Fruit fly (Drosophila melanogaster): Measurements from ENCODE around the gene eEF1delta.

eEF1delta gene

dm6 chr2L:10255725-10256158 lies 23.4 kb downstream of the eEF1delta start, which contains the start of gene CG5676:
Gene CG5676 (minus strand): TSS chr2L:10255891.
- TF ChIP-seq CG8478 (optimal IDR thresholded peaks at IDR 0.05): no peak
- TF ChIP-seq CTCF (optimal IDR thresholded peaks at IDR 0.05): no peak

- TF ChIP-seq CG8478 (optimal IDR thresholded peaks at IDR 0.05): no peak
- no peak for TF ChIP-seq CTCF (optimal IDR thresholded peaks at IDR 0.05)
Observed at dm6 chr2L:10259960-10260749, 27.8 kb downstream of the eEF1delta start.

DNA sequence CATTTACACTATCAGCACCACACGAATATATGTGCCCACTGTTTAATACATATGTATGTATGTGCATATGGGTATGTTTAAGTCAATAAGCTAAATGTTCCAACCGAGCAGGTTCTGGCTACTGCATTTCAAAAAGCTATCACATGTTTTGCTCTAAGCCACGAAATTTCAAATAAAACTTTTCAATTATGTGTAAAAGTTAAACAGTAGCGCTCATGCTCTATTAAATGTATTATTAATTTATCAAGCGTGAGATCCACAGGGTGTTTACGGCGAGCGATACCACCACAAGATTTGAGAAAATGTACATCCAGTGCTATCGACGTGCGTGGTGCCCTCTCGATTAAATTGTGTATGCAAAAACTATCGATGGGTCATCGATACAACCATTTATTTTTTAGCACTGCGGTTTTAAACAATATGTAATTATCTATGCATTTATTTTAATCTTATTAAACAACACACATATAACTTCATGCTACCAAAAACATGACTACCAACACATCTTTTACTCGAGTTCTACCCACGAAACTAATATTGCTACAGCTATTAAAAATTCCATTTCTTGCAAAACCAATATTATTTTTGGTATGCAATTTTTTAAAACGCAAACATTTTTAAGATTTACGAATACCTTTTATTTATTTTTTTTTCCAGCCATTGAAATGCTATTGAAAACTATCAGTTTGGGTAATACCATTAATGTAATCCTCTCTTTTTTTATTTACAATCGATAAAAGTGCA lies 28.6 kb downstream of the eEF1delta start, which contains the start of gene Pten:
Gene Pten (minus strand): TSS at position 300 of the 744 bp plus-strand sequence.
- TF ChIP-seq CG8478 (optimal IDR thresholded peaks at IDR 0.05) (no peak), CTCF (optimal IDR thresholded peaks at IDR 0.05) (peak in 1 of 2 experiments; percentile 3)

DNA sequence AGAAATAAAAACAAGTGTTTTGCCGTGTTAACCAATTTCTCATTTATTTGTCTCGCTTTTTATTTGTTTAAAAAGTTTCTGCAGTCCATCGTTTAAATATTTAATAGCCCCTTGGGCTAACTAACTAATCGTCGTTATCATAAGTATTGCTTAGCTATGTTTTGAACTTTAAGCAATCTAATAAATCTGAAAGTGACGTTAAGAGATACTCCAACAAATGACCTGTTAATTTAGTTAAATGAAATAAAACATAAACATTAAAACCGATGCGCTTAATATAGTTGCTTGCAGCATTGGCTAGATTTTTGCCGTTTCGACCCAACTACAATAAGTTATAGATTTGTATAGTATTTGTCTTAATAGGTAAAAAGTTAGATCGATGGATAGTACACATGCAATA lies 29.5 kb downstream of the eEF1delta start:
- TF ChIP-seq CTCF (optimal IDR thresholded peaks at IDR 0.05) (no peak), CG8478 (optimal IDR thresholded peaks at IDR 0.05) (no peak)

dm6 chr2L:10263343-10263744 lies 31.0 kb downstream of the eEF1delta start, which contains the start of gene Rsf1:
Gene Rsf1 (minus strand): TSS chr2L:10263554.
- no peak for TF ChIP-seq CG8478 (optimal IDR thresholded peaks at IDR 0.05)
- peak in 1 of 2 experiments; percentile 13 for TF ChIP-seq CTCF (optimal IDR thresholded peaks at IDR 0.05)

DNA sequence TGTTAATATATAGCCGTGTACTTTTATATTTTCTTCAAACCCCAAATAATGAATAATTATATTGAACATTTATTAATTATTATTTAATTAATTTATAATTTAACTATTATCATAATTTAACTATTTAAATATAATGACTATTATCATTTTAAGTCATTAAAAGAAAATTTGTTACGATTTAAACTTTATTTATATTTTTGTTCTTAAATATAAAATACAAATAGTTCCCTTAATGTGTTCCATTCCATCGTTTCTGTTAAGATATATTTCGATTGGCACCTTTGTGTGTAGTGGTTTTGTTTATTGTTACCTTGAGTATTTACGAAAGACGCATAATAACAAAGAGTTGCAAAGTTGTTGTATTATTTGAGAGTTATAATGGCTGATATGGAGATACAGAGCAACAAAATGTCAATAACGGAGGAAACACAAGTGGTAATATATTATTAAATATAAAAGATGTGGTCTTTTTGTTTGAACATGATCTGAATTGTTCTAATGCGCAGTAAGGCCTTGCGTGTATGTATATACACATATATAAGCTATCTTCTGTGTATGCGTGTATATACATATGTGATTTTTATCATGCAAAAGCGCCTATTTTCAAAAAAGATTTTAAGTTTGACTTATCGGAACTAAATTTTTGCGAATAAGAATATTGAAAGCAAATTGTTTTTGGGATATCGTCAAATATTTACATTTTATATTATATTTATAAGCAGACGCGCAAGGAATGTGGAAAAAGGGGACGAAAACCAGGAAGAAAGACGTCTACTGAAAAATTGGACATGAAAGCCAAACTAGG lies 31.7 kb downstream of the eEF1delta start, which contains the start of gene REPTOR-BP:
Gene REPTOR-BP (plus strand): TSS at position 296 of the 805 bp plus-strand sequence.
- TF ChIP-seq CG8478 (optimal IDR thresholded peaks at IDR 0.05) (no peak), CTCF (optimal IDR thresholded peaks at IDR 0.05) (no peak)

- TF ChIP-seq CG8478 (optimal IDR thresholded peaks at IDR 0.05) (no peak), CTCF (optimal IDR thresholded peaks at IDR 0.05) (no peak)
Observed at dm6 chr2L:10265129-10265528, 32.8 kb downstream of the eEF1delta start, which contains the start of gene Mob3. Gene Mob3 (plus strand): TSS chr2L:10265336.

DNA sequence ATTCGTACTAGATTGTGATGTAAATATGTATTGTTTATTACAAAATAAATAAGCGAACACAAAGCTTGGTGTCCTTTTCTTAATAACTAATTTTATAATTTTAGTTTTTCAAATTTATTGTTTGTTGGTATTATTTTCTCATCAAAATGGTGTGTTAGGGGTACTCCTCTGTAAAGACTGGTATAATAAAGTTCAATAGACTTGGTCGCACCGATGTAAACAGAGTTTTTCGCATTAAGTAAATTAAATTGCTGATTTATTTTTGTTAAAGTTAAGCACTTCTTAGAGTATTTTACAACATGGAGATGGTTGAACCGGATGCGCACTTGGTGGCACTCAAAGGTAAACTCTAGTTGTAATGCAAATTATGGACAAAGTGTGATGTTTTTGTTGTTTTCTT lies 34.2 kb downstream of the eEF1delta start, which contains the start of gene CG4953:
Gene CG4953 (plus strand): TSS at position 193 of the 400 bp plus-strand sequence.
- no peak for TF ChIP-seq CTCF (optimal IDR thresholded peaks at IDR 0.05)

DNA sequence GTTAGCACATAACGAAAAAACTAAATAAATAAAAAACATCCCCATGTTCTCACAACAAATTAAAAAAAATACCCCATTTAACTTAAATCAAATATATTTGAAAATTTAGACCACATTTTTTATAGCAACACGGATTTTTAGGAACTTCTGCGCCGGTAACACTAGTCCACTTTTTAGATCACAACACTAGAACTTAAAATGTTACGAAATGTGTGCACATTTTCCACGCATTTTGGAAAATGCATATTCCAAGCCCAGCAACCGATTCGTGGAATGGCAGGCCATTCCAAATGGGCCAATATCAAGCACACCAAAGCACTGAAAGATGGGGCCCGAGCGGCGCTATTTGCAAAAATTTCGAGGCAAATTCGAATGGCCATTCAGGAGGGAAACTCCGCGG lies 36.4 kb downstream of the eEF1delta start, which contains the start of gene CG4957:
Gene CG4957 (plus strand): TSS at position 185 of the 400 bp plus-strand sequence.
- TF ChIP-seq CTCF (optimal IDR thresholded peaks at IDR 0.05) (no peak), CG8478 (optimal IDR thresholded peaks at IDR 0.05) (no peak)

- no peak for TF ChIP-seq CTCF (optimal IDR thresholded peaks at IDR 0.05)
- TF ChIP-seq CG8478 (optimal IDR thresholded peaks at IDR 0.05): no peak
Observed at dm6 chr2L:10269854-10270253, 37.5 kb downstream of the eEF1delta start, which contains the start of gene Mulk. Gene Mulk (plus strand): TSS chr2L:10270051.

DNA sequence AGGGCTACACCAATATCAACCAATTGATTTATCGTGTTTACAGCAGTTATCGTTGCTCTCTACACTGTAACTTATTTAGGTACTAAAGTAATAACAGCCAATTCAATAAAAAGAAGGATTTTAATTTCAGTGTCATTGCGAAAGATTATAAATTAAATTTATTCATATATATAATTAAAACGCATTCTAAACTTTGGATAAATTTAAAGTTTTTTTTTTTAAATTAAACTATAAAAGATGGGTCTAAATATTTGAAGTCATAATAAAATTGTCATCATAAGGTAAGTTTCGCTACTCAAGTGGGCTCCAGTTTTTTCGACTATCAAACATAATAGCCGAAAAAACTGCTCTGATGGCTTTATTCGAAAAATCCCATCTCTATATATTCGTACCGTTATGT lies 39.9 kb downstream of the eEF1delta start, which contains the start of gene trk:
Gene trk (minus strand): TSS at position 101 of the 400 bp plus-strand sequence.
- TF ChIP-seq CG8478 (optimal IDR thresholded peaks at IDR 0.05) (no peak), CTCF (optimal IDR thresholded peaks at IDR 0.05) (no peak)

dm6 chr2L:10276436-10276835 lies 44.1 kb downstream of the eEF1delta start:
- TF ChIP-seq CTCF (optimal IDR thresholded peaks at IDR 0.05) (no peak), CG8478 (optimal IDR thresholded peaks at IDR 0.05) (no peak)

- TF ChIP-seq CG8478 (optimal IDR thresholded peaks at IDR 0.05): no peak
- TF ChIP-seq CTCF (optimal IDR thresholded peaks at IDR 0.05): no peak
Observed at dm6 chr2L:10276846-10277245, 44.5 kb downstream of the eEF1delta start.

dm6 chr2L:10277362-10277761 lies 45.1 kb downstream of the eEF1delta start:
- peak in 1 of 2 experiments; percentile 9 for TF ChIP-seq CTCF (optimal IDR thresholded peaks at IDR 0.05)
- no peak for TF ChIP-seq CG8478 (optimal IDR thresholded peaks at IDR 0.05)

All from S2 (cell line).